Worm (Caenorhabditis elegans) whole organism, late embryonic: ENCODE data around the gene smcr-8.

Experiments used
- C08G9.2 ChIP-seq: sonication (generic microtip); optimal IDR thresholded peaks from 2 replicates; lab custom pipeline; 2016; ENCODE audit warnings: mild to moderate bottlenecking, missing genetic modification characterization, moderate library complexity, missing compliant biosample characterization
- C38D4.7 ChIP-seq: fragments of 200-800 bp; sonication (Bioruptor generic); optimal IDR thresholded peaks from 2 replicates; lab custom pipeline; 2018; ENCODE audit warnings: mild to moderate bottlenecking, missing genetic modification characterization, moderate library complexity, missing compliant biosample characterization
- K02D7.2 ChIP-seq: sonication (generic microtip); optimal IDR thresholded peaks from 2 replicates; lab custom pipeline; 2017; ENCODE audit warnings: mild to moderate bottlenecking, missing genetic modification characterization, missing compliant biosample characterization
- Y22D7AL.16 ChIP-seq: sonication (generic microtip); optimal IDR thresholded peaks from 2 replicates; lab custom pipeline; 2016; ENCODE audit warnings: missing genetic modification characterization, missing compliant biosample characterization
- ahr-1 ChIP-seq: sonication (generic microtip); optimal IDR thresholded peaks from 2 replicates; lab custom pipeline; 2016; ENCODE audit warnings: missing genetic modification characterization, missing compliant biosample characterization
- ama-1 ChIP-seq: fragments of 150-350 bp; optimal IDR thresholded peaks from 2 replicates; lab custom pipeline; 2014
- ceh-18 ChIP-seq: sonication (generic microtip); optimal IDR thresholded peaks from 2 replicates; lab custom pipeline; 2016; ENCODE audit warnings: missing genetic modification characterization, missing compliant biosample characterization
- ceh-19 ChIP-seq: fragments of 200-800 bp; sonication (Bioruptor generic); optimal IDR thresholded peaks from 2 replicates; lab custom pipeline; 2018; ENCODE audit warnings: mild to moderate bottlenecking, missing genetic modification characterization, missing compliant biosample characterization
- ceh-2 ChIP-seq: sonication (generic microtip); optimal IDR thresholded peaks from 2 replicates; lab custom pipeline; 2016; ENCODE audit warnings: missing genotype, missing genetic modification characterization, missing compliant biosample characterization
- ceh-31 ChIP-seq: sonication (generic microtip); optimal IDR thresholded peaks from 2 replicates; lab custom pipeline; 2016; ENCODE audit warnings: missing genetic modification characterization, missing compliant biosample characterization
- ceh-45 ChIP-seq: fragments of 200-800 bp; sonication (Bioruptor generic); IDR thresholded peaks from 2 replicates; pipeline ENCODE4 v1.3.6; 2022; ENCODE audit warnings: missing genetic modification reagents, missing genetic modification characterization, missing compliant biosample characterization
- dmd-4 ChIP-seq: sonication (generic microtip); optimal IDR thresholded peaks from 2 replicates; lab custom pipeline; 2016; ENCODE audit warnings: borderline replicate concordance, missing genetic modification characterization, missing compliant biosample characterization
- dve-1 ChIP-seq: sonication (generic microtip); optimal IDR thresholded peaks from 2 replicates; lab custom pipeline; 2017; ENCODE audit warnings: antibody characterized with exemption, mild to moderate bottlenecking, missing genetic modification characterization, missing compliant biosample characterization
- elt-4 ChIP-seq: sonication (generic microtip); optimal IDR thresholded peaks from 2 replicates; lab custom pipeline; 2016; ENCODE audit warnings: missing genetic modification characterization, missing compliant biosample characterization
- ets-4 ChIP-seq: sonication (generic microtip); optimal IDR thresholded peaks from 2 replicates; lab custom pipeline; 2016; ENCODE audit warnings: missing genetic modification characterization, missing compliant biosample characterization
- eyg-1 ChIP-seq: sonication (generic microtip); optimal IDR thresholded peaks from 2 replicates; lab custom pipeline; 2016; ENCODE audit warnings: missing genotype, missing genetic modification characterization, missing compliant biosample characterization
- fax-1 ChIP-seq: sonication (generic microtip); optimal IDR thresholded peaks from 2 replicates; lab custom pipeline; 2016; ENCODE audit warnings: missing genotype, missing genetic modification characterization, missing compliant biosample characterization
- fkh-10 ChIP-seq: fragments of 150-350 bp; optimal IDR thresholded peaks from 2 replicates; lab custom pipeline; 2014; ENCODE audit warnings: missing biosample characterization, missing genetic modification reagents, missing genetic modification characterization
- fkh-6 ChIP-seq: sonication (generic microtip); optimal IDR thresholded peaks from 2 replicates; lab custom pipeline; 2016; ENCODE audit warnings: missing genetic modification characterization, missing compliant biosample characterization
- gmeb-2 ChIP-seq: sonication (generic microtip); optimal IDR thresholded peaks from 2 replicates; lab custom pipeline; 2016; ENCODE audit warnings: missing genetic modification characterization, inconsistent platforms, missing compliant biosample characterization
- hlh-15 ChIP-seq: sonication (generic microtip); optimal IDR thresholded peaks from 2 replicates; lab custom pipeline; 2016; ENCODE audit warnings: missing genetic modification characterization, missing compliant biosample characterization
- hlh-30 ChIP-seq: sonication (generic microtip); optimal IDR thresholded peaks from 2 replicates; lab custom pipeline; 2017; ENCODE audit warnings: antibody characterized with exemption, missing genetic modification characterization, missing compliant biosample characterization; ENCODE audit not compliant: insufficient read depth
- hlh-6 ChIP-seq: sonication (generic microtip); optimal IDR thresholded peaks from 2 replicates; lab custom pipeline; 2016; ENCODE audit warnings: missing genotype, missing genetic modification characterization, missing compliant biosample characterization
- lim-6 ChIP-seq: sonication (generic microtip); optimal IDR thresholded peaks from 2 replicates; lab custom pipeline; 2016; ENCODE audit warnings: missing genetic modification characterization, missing compliant biosample characterization
- lin-11 ChIP-seq: fragments of 200-800 bp; sonication (Bioruptor generic); optimal IDR thresholded peaks from 2 replicates; lab custom pipeline; 2018; ENCODE audit warnings: mild to moderate bottlenecking, missing genetic modification characterization, missing compliant biosample characterization
- madf-2 ChIP-seq: sonication (generic microtip); optimal IDR thresholded peaks from 2 replicates; lab custom pipeline; 2017; ENCODE audit warnings: missing genetic modification characterization, missing compliant biosample characterization
- nfya-1 ChIP-seq: sonication (generic microtip); optimal IDR thresholded peaks from 2 replicates; lab custom pipeline; 2017; ENCODE audit warnings: missing genetic modification characterization, mild to moderate bottlenecking, missing compliant biosample characterization, antibody characterized with exemption, moderate library complexity
- nhr-232 ChIP-seq: sonication (generic microtip); optimal IDR thresholded peaks from 2 replicates; lab custom pipeline; 2016; ENCODE audit warnings: missing genetic modification characterization, missing compliant biosample characterization
- npax-4 ChIP-seq: sonication (generic microtip); optimal IDR thresholded peaks from 2 replicates; lab custom pipeline; 2016; ENCODE audit warnings: missing genetic modification characterization, missing compliant biosample characterization
- odd-2 ChIP-seq: sonication (generic microtip); optimal IDR thresholded peaks from 2 replicates; lab custom pipeline; 2017; ENCODE audit warnings: antibody characterized with exemption, mild to moderate bottlenecking, missing genetic modification characterization, missing compliant biosample characterization
- pat-9 ChIP-seq: fragments of 200-800 bp; sonication (Bioruptor generic); optimal IDR thresholded peaks from 2 replicates; lab custom pipeline; 2018; ENCODE audit warnings: mild to moderate bottlenecking, missing genetic modification characterization, moderate library complexity, missing compliant biosample characterization
- pax-1 ChIP-seq: fragments of 150-350 bp; optimal IDR thresholded peaks from 2 replicates; lab custom pipeline; 2014; ENCODE audit warnings: missing biosample characterization, missing genetic modification characterization
- pha-2 ChIP-seq: sonication (generic microtip); optimal IDR thresholded peaks from 2 replicates; lab custom pipeline; 2017; ENCODE audit warnings: mild to moderate bottlenecking, missing genetic modification characterization, missing compliant biosample characterization
- pqm-1 ChIP-seq: sonication (generic microtip); optimal IDR thresholded peaks from 2 replicates; lab custom pipeline; 2016; ENCODE audit warnings: missing genetic modification characterization, missing compliant biosample characterization
- ref-2 ChIP-seq: sonication (generic microtip); optimal IDR thresholded peaks from 2 replicates; lab custom pipeline; 2016; ENCODE audit warnings: missing genetic modification characterization, missing compliant biosample characterization
- rnt-1 ChIP-seq: sonication (generic microtip); optimal IDR thresholded peaks from 2 replicates; lab custom pipeline; 2016; ENCODE audit warnings: missing genetic modification characterization, missing compliant biosample characterization
- sdc-2 ChIP-seq: sonication (generic microtip); optimal IDR thresholded peaks from 2 replicates; lab custom pipeline; 2016; ENCODE audit warnings: missing genotype, missing genetic modification characterization, missing compliant biosample characterization
- sox-2 ChIP-seq: fragments of 200-800 bp; sonication (Bioruptor generic); IDR thresholded peaks from 2 replicates; pipeline ENCODE4 v1.3.6; 2022; ENCODE audit warnings: missing genetic modification reagents, missing genetic modification characterization, missing compliant biosample characterization
- sox-4 ChIP-seq: sonication (generic microtip); optimal IDR thresholded peaks from 2 replicates; lab custom pipeline; 2017; ENCODE audit warnings: mild to moderate bottlenecking, missing genetic modification characterization, inconsistent platforms, missing compliant biosample characterization
- syd-9 ChIP-seq: sonication (generic microtip); optimal IDR thresholded peaks from 2 replicates; lab custom pipeline; 2016; ENCODE audit warnings: mild to moderate bottlenecking, missing genetic modification characterization, moderate library complexity, missing compliant biosample characterization
- tbx-2 ChIP-seq: sonication (generic microtip); optimal IDR thresholded peaks from 2 replicates; lab custom pipeline; 2016; ENCODE audit warnings: missing genetic modification characterization, missing compliant biosample characterization
- tbx-7 ChIP-seq: sonication (generic microtip); optimal IDR thresholded peaks from 2 replicates; lab custom pipeline; 2016; ENCODE audit warnings: missing genotype, missing genetic modification characterization, missing compliant biosample characterization
- unc-3 ChIP-seq, 2 experiments: fragments of 200-800 bp in 1 of 2; sonication (Bioruptor generic) in 1 of 2; sonication (generic microtip) in 1 of 2; conservative IDR thresholded peaks in 1 of 2; optimal IDR thresholded peaks in 1 of 2; 2 replicates each; pipeline versions ENCODE4 v1.3.6 to Lab custom; 2016 to 2022; ENCODE audit warnings: missing compliant biosample characterization in 2 of 2, missing genetic modification characterization in 2 of 2, missing genetic modification reagents in 1 of 2
- unc-42 ChIP-seq: sonication (generic microtip); optimal IDR thresholded peaks from 2 replicates; lab custom pipeline; 2016; ENCODE audit warnings: missing genotype, missing genetic modification characterization, missing compliant biosample characterization
- unc-55 ChIP-seq: sonication (generic microtip); optimal IDR thresholded peaks from 2 replicates; lab custom pipeline; 2017; ENCODE audit warnings: missing biosample characterization, missing genetic modification reagents, missing genetic modification characterization
- unc-86 ChIP-seq: sonication (generic microtip); optimal IDR thresholded peaks from 2 replicates; lab custom pipeline; 2016; ENCODE audit warnings: missing genetic modification characterization, missing compliant biosample characterization
- zip-5 ChIP-seq: sonication (generic microtip); optimal IDR thresholded peaks from 2 replicates; lab custom pipeline; 2016; ENCODE audit warnings: missing genetic modification characterization, missing compliant biosample characterization
- ztf-16 ChIP-seq: sonication (generic microtip); optimal IDR thresholded peaks from 2 replicates; lab custom pipeline; 2017; ENCODE audit warnings: missing genetic modification characterization, missing compliant biosample characterization

Gene smcr-8

DNA sequence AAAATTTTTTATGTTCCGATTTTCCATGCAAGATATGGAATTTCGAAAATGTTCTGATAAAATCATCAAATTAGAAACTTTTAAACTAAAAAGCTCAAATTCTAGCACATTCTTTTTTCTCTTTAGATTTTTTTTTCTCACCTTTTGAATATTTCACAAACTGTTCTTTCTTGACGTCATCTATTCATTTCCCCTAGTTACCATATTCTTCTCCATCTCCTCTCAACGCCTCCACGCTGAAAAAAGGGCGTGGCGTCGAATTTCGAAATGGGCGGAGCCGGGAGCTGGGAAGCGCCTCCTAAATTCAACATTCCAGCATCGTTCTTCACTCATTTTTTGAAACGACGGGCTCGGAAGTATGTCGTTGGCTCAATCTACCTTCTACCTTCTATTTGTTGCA lies 42.9 kb downstream of the smcr-8 start, which contains the start of gene nlp-43:
Gene nlp-43, plus strand, starts transcription at position 301 of the 400 bp plus-strand sequence.
- TF ChIP-seq madf-2 (no peak), unc-55 (GFP tag; lab: Kevin White, UChicago) (no peak), ets-4 (tag; lab: Kevin White, UChicago) (no peak), sox-4 (tag; lab: Kevin White, UChicago) (no peak), eyg-1 (tag; lab: Kevin White, UChicago) (no peak), pax-1 (tag; lab: Kevin White, UChicago) (no peak), fkh-6 (tag; lab: Kevin White, UChicago) (no peak), ceh-45 (no peak), hlh-30 (tag; lab: Kevin White, UChicago) (no peak)

DNA sequence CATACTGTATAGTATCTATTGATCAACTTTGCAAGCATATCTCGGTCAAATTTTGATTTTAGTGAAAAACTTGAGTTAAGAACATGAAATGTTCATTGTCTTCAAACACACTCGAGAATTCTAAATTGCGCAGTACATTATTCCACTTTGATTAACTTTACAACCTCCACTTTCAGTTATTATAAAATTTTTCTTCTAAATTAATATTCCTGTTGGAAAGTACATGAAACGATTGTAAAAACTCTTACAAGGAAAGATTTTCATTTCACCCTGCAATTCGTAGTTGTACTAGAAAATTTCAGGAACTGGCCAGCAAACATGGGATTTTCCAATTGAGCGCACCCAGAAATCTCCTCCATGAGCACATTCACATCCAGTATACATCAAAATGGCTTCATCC lies 45.5 kb downstream of the smcr-8 start, which contains the start of gene C45G9.14:
Gene C45G9.14, plus strand, starts transcription at position 301 of the 400 bp plus-strand sequence.
- TF ChIP-seq pat-9 (tag; lab: Kevin White, UChicago) (no peak), pha-2 (tag; lab: Kevin White, UChicago) (no peak), elt-4 (tag; lab: Kevin White, UChicago) (no peak), C38D4.7 (GFP tag; lab: Kevin White, UChicago) (no peak), lin-11 (tag; lab: Kevin White, UChicago) (no peak), hlh-6 (tag; lab: Kevin White, UChicago) (no peak), sdc-2 (tag; lab: Kevin White, UChicago) (no peak), odd-2 (tag; lab: Kevin White, UChicago) (no peak), fax-1 (tag; lab: Kevin White, UChicago) (no peak), unc-86 (tag; lab: Kevin White, UChicago) (no peak), ztf-16 (tag; lab: Kevin White, UChicago) (no peak), hlh-30 (tag; lab: Kevin White, UChicago) (no peak), ceh-18 (tag; lab: Kevin White, UChicago) (no peak), rnt-1 (tag; lab: Kevin White, UChicago) (no peak), gmeb-2 (tag; lab: Kevin White, UChicago) (no peak), dve-1 (tag; lab: Kevin White, UChicago) (no peak)

DNA sequence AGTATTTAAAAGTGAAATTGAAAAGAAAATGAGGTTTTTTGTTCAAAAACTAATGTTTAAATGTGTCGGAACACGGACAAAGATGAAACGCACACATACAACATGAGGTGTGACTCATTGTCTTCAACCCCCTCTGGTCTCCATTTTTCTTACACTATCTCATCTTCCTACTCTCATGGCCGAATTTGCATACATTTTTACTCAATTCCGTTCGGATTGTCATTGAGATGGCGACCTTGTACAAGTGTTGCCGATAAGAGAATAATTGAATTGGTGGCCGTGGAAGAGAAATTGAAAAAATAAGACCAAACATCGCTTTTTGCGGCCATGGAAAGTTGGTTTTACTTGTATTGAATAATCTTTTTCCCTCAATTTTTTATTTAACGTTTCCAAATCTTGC lies 48.0 kb downstream of the smcr-8 start, which contains the start of gene txbp-3:
Gene txbp-3, minus strand, starts transcription at position 285 of the 400 bp plus-strand sequence.
- TF ChIP-seq pat-9 (tag; lab: Kevin White, UChicago) (no peak), sdc-2 (tag; lab: Kevin White, UChicago) (no peak), hlh-30 (tag; lab: Kevin White, UChicago) (peak; percentile 45), nfya-1 (tag; lab: Kevin White, UChicago) (peak; percentile 30), Y22D7AL.16 (no peak), ceh-31 (peak; percentile 58), ets-4 (tag; lab: Kevin White, UChicago) (peak; percentile 71), npax-4 (no peak), pax-1 (tag; lab: Kevin White, UChicago) (no peak), ceh-19 (GFP tag; lab: Kevin White, UChicago) (no peak), pqm-1 (tag; lab: Kevin White, UChicago) (no peak), rnt-1 (tag; lab: Kevin White, UChicago) (no peak), hlh-15 (tag; lab: Kevin White, UChicago) (no peak), ahr-1 (no peak), ama-1 (lab: Kevin White, UChicago) (no peak), tbx-7 (tag; lab: Kevin White, UChicago) (no peak), unc-42 (tag; lab: Kevin White, UChicago) (peak; percentile 85), nhr-232 (tag; lab: Kevin White, UChicago) (no peak), unc-3 (GFP tag; conservative IDR thresholded peaks at IDR 0.05; lab: Robert Waterston, UW) (no peak), unc-3 (tag; optimal IDR thresholded peaks at IDR 0.05; lab: Kevin White, UChicago) (no peak), K02D7.2 (no peak), ceh-2 (no peak), unc-86 (tag; lab: Kevin White, UChicago) (no peak), lim-6 (no peak), C08G9.2 (no peak), elt-4 (tag; lab: Kevin White, UChicago) (no peak), ref-2 (tag; lab: Kevin White, UChicago) (no peak), dmd-4 (tag; lab: Kevin White, UChicago) (no peak), fax-1 (tag; lab: Kevin White, UChicago) (no peak), fkh-10 (GFP tag; lab: Kevin White, UChicago) (no peak), zip-5 (tag; lab: Kevin White, UChicago) (no peak), sox-2 (GFP tag; lab: Robert Waterston, UW) (0 out of 2 replicates have a peak, but pooled peaks have one; percentile 18), syd-9 (tag; lab: Kevin White, UChicago) (no peak), tbx-2 (no peak)
